Worm (Caenorhabditis elegans) whole organism, L2 larva: ENCODE measurements around the gene C18C4.7.

Experiments
- F13H6.1 ChIP-seq: sonication (generic microtip); optimal IDR thresholded peaks from 2 replicates; lab custom pipeline; 2016; ENCODE audit warnings: missing genetic modification characterization, missing compliant biosample characterization
- R02D3.7 ChIP-seq: fragments of 150-350 bp; optimal IDR thresholded peaks from 2 replicates; lab custom pipeline; 2014; ENCODE audit warnings: missing biosample characterization, missing genetic modification characterization
- Y55F3AM.14 ChIP-seq: fragments of 200-800 bp; sonication (Bioruptor generic); optimal IDR thresholded peaks from 2 replicates; lab custom pipeline; 2018; ENCODE audit warnings: mild to moderate bottlenecking, missing genetic modification characterization, missing compliant biosample characterization
- ZK546.5 ChIP-seq: sonication (generic microtip); optimal IDR thresholded peaks from 2 replicates; lab custom pipeline; 2017; ENCODE audit warnings: missing biosample characterization, missing genetic modification characterization
- alr-1 ChIP-seq: fragments of 150-350 bp; optimal IDR thresholded peaks from 2 replicates; lab custom pipeline; 2014; ENCODE audit warnings: missing biosample characterization, missing genetic modification characterization
- aly-2 ChIP-seq: fragments of 150-350 bp; optimal IDR thresholded peaks from 2 replicates; lab custom pipeline; 2014; ENCODE audit warnings: missing biosample characterization, missing genetic modification characterization
- ama-1 ChIP-seq: fragments of 150-350 bp; optimal IDR thresholded peaks from 2 replicates; lab custom pipeline; 2018; ENCODE audit warnings: inconsistent platforms
- blmp-1 ChIP-seq: sonication (generic microtip); optimal IDR thresholded peaks from 2 replicates; lab custom pipeline; 2017; ENCODE audit warnings: missing genetic modification characterization, mild to moderate bottlenecking, missing compliant biosample characterization, antibody characterized with exemption, moderate library complexity; ENCODE audit not compliant: insufficient read depth
- ceh-16 ChIP-seq: fragments of 150-350 bp; optimal IDR thresholded peaks from 2 replicates; lab custom pipeline; 2014; ENCODE audit warnings: missing biosample characterization, missing genetic modification characterization
- ceh-82 ChIP-seq: fragments of 150-350 bp; optimal IDR thresholded peaks from 2 replicates; lab custom pipeline; 2014; ENCODE audit warnings: missing biosample characterization, missing genetic modification characterization
- crh-2 ChIP-seq: sonication (generic microtip); optimal IDR thresholded peaks from 2 replicates; lab custom pipeline; 2017; ENCODE audit warnings: missing biosample characterization, missing genetic modification characterization
- dmd-4 ChIP-seq: sonication (generic microtip); optimal IDR thresholded peaks from 2 replicates; lab custom pipeline; 2017; ENCODE audit warnings: missing biosample characterization, missing genetic modification characterization
- egl-27 ChIP-seq: sonication (generic microtip); optimal IDR thresholded peaks from 3 replicates; lab custom pipeline; 2017; ENCODE audit warnings: missing biosample characterization, missing genetic modification reagents, missing genetic modification characterization
- elt-1 ChIP-seq: fragments of 150-350 bp; optimal IDR thresholded peaks from 2 replicates; lab custom pipeline; 2014; ENCODE audit warnings: missing biosample characterization, missing genetic modification characterization
- elt-3 ChIP-seq: sonication (generic microtip); optimal IDR thresholded peaks from 2 replicates; lab custom pipeline; 2017; ENCODE audit warnings: missing biosample characterization, missing genetic modification characterization
- lin-11 ChIP-seq: fragments of 150-350 bp; sonication (generic microtip); optimal IDR thresholded peaks from 2 replicates; lab custom pipeline; 2014; ENCODE audit warnings: missing biosample characterization, missing genetic modification characterization, inconsistent platforms, mixed read lengths
- lin-13 ChIP-seq: fragments of 150-350 bp; optimal IDR thresholded peaks from 2 replicates; lab custom pipeline; 2014; ENCODE audit warnings: missing biosample characterization, missing genetic modification reagents, missing genetic modification characterization
- lin-39 ChIP-seq: fragments of 150-350 bp; optimal IDR thresholded peaks from 2 replicates; lab custom pipeline; 2014; ENCODE audit warnings: missing biosample characterization, missing genetic modification reagents, missing genetic modification characterization
- lsy-2 ChIP-seq, 2 experiments: fragments of 150-350 bp in 1 of 2; sonication (generic microtip) in 1 of 2; optimal IDR thresholded peaks; 2 replicates each; lab custom pipeline; 2014 to 2017; ENCODE audit warnings: missing biosample characterization in 2 of 2, missing genetic modification characterization in 2 of 2
- mab-5 ChIP-seq: fragments of 150-350 bp; optimal IDR thresholded peaks from 2 replicates; lab custom pipeline; 2014; ENCODE audit warnings: missing biosample characterization, missing genetic modification characterization
- mbf-1 ChIP-seq: sonication (generic microtip); optimal IDR thresholded peaks from 2 replicates; lab custom pipeline; 2017; ENCODE audit warnings: missing biosample characterization, missing genetic modification characterization
- mdl-1 ChIP-seq, 2 experiments: fragments of 150-350 bp in 1 of 2; sonication (generic microtip) in 1 of 2; optimal IDR thresholded peaks; 2 replicates each; lab custom pipeline; 2017; ENCODE audit warnings: missing biosample characterization in 2 of 2, missing genetic modification characterization in 2 of 2
- nhr-10 ChIP-seq: sonication (generic microtip); optimal IDR thresholded peaks from 2 replicates; lab custom pipeline; 2017; ENCODE audit warnings: missing biosample characterization, missing genetic modification characterization
- nhr-11 ChIP-seq: fragments of 150-350 bp; optimal IDR thresholded peaks from 2 replicates; lab custom pipeline; 2014; ENCODE audit warnings: missing biosample characterization, missing genetic modification characterization
- nhr-12 ChIP-seq: fragments of 150-350 bp; optimal IDR thresholded peaks from 2 replicates; lab custom pipeline; 2014; ENCODE audit warnings: missing biosample characterization, missing genetic modification characterization
- nhr-21 ChIP-seq: fragments of 150-350 bp; optimal IDR thresholded peaks from 2 replicates; lab custom pipeline; 2014; ENCODE audit warnings: missing biosample characterization, missing genetic modification characterization
- nhr-23 ChIP-seq: fragments of 150-350 bp; optimal IDR thresholded peaks from 2 replicates; lab custom pipeline; 2014; ENCODE audit warnings: missing biosample characterization, missing genetic modification reagents, missing genetic modification characterization
- nhr-237 ChIP-seq: fragments of 150-350 bp; optimal IDR thresholded peaks from 2 replicates; lab custom pipeline; 2014; ENCODE audit warnings: missing biosample characterization, missing genetic modification characterization
- nhr-25 ChIP-seq: fragments of 150-350 bp; sonication (generic microtip); optimal IDR thresholded peaks from 3 replicates; lab custom pipeline; 2014; ENCODE audit warnings: missing biosample characterization, missing genetic modification characterization
- nhr-6 ChIP-seq: fragments of 150-350 bp; optimal IDR thresholded peaks from 2 replicates; lab custom pipeline; 2014; ENCODE audit warnings: missing biosample characterization, missing genetic modification characterization
- nhr-77 ChIP-seq: fragments of 150-350 bp; optimal IDR thresholded peaks from 2 replicates; lab custom pipeline; 2014; ENCODE audit warnings: missing biosample characterization, missing genetic modification characterization
- peb-1 ChIP-seq: fragments of 150-350 bp; optimal IDR thresholded peaks from 2 replicates; lab custom pipeline; 2014; ENCODE audit warnings: missing biosample characterization, missing genetic modification characterization
- sem-4 ChIP-seq: fragments of 150-350 bp; optimal IDR thresholded peaks from 2 replicates; lab custom pipeline; 2014; ENCODE audit warnings: missing biosample characterization, missing genetic modification reagents, missing genetic modification characterization
- skn-1 ChIP-seq: sonication (generic microtip); optimal IDR thresholded peaks from 2 replicates; lab custom pipeline; 2017; ENCODE audit warnings: missing biosample characterization, missing genetic modification characterization
- sma-9 ChIP-seq, 2 experiments: fragments of 150-350 bp in 1 of 2; sonication (generic microtip) in 1 of 2; optimal IDR thresholded peaks; 2 replicates each; lab custom pipeline; 2014 to 2016; ENCODE audit warnings: missing genetic modification characterization in 2 of 2, mild to moderate bottlenecking in 1 of 2, missing biosample characterization in 1 of 2, missing compliant biosample characterization in 1 of 2, missing genetic modification reagents in 1 of 2, moderate library complexity in 1 of 2
- snpc-4 ChIP-seq: fragments of 150-350 bp; optimal IDR thresholded peaks from 2 replicates; lab custom pipeline; 2014; ENCODE audit warnings: missing biosample characterization, missing genetic modification characterization
- unc-39 ChIP-seq: fragments of 150-350 bp; optimal IDR thresholded peaks from 2 replicates; lab custom pipeline; 2014; ENCODE audit warnings: missing biosample characterization, missing genetic modification characterization
- unc-55 ChIP-seq: fragments of 150-350 bp; sonication (generic microtip); optimal IDR thresholded peaks from 3 replicates; lab custom pipeline; 2014; ENCODE audit warnings: missing biosample characterization, missing genetic modification reagents, missing genetic modification characterization
- zag-1 ChIP-seq: fragments of 150-350 bp; optimal IDR thresholded peaks from 2 replicates; lab custom pipeline; 2014; ENCODE audit warnings: missing biosample characterization, missing genetic modification characterization
- ztf-1 ChIP-seq: fragments of 200-800 bp; sonication (Bioruptor generic); conservative IDR thresholded peaks from 2 replicates; pipeline ENCODE4 v1.3.6; 2022; ENCODE audit warnings: missing genetic modification characterization, missing compliant biosample characterization
- ztf-11 ChIP-seq: sonication (generic microtip); optimal IDR thresholded peaks from 2 replicates; lab custom pipeline; 2017; ENCODE audit warnings: missing biosample characterization, missing genetic modification characterization
- ztf-4 ChIP-seq: fragments of 150-350 bp; optimal IDR thresholded peaks from 2 replicates; lab custom pipeline; 2014; ENCODE audit warnings: missing biosample characterization, missing genetic modification characterization

The C18C4.7 gene

DNA sequence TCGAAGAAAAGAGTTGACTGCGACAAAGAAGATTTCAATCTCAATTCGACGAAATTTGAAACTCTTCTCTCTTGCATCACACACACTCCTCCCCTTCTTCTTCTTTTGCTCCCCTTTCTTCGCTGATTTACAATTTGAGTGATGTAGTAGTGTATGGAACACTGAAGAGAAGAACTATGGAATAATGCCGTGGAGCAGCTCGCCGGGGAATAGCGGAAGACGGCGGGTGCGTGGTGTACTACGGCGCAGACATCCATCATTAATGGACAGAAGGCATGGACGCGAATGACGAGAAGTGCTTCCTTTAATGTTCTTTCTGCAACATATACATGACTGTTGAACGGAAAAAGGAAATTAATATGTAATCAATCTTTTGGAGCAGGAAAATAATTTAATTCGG, 15.8 kb upstream of the C18C4.7 start (continued):
- TF ChIP-seq dmd-4 = no peak
- no peak for TF ChIP-seq nhr-23 (tag; lab: Kevin White, UChicago)
- peak; percentile 5 for TF ChIP-seq ztf-4 (tag; lab: Kevin White, UChicago)
- TF ChIP-seq ama-1 (lab: Kevin White, UChicago) = peak; percentile 66
- TF ChIP-seq alr-1 (tag; lab: Kevin White, UChicago) = no peak
- TF ChIP-seq ztf-1 (GFP tag; lab: Robert Waterston, UW) = no peak
- TF ChIP-seq F13H6.1 (tag; lab: Kevin White, UChicago) = no peak
- TF ChIP-seq lsy-2 (tag; optimal IDR thresholded peaks at IDR 0.05; lab: Kevin White, UChicago) = peak in 1 of 2 experiments; percentile 9
- no peak for TF ChIP-seq nhr-11
- TF ChIP-seq mab-5 (tag; lab: Kevin White, UChicago) = peak; percentile 55
- TF ChIP-seq peb-1 = no peak
- TF ChIP-seq lin-13 (GFP tag; lab: Kevin White, UChicago) = peak; percentile 24
- TF ChIP-seq lin-39 (tag; lab: Kevin White, UChicago) = no peak
- TF ChIP-seq nhr-77 (tag; lab: Kevin White, UChicago) = no peak
- no peak for TF ChIP-seq sem-4 (tag; lab: Kevin White, UChicago)
- TF ChIP-seq nhr-237 (tag; lab: Kevin White, UChicago) = no peak
- no peak for TF ChIP-seq skn-1
- no peak for TF ChIP-seq Y55F3AM.14

ce11 chrV:5582308-5582707, 15.3 kb upstream of the C18C4.7 start:
- TF ChIP-seq nhr-12 (tag; lab: Kevin White, UChicago) (no peak), ZK546.5 (tag; lab: Kevin White, UChicago) (no peak), crh-2 (no peak), ceh-82 (tag; lab: Kevin White, UChicago) (no peak), unc-39 (no peak), lin-13 (GFP tag; lab: Kevin White, UChicago) (no peak), nhr-23 (tag; lab: Kevin White, UChicago) (no peak), ama-1 (lab: Kevin White, UChicago) (no peak), zag-1 (no peak), nhr-21 (tag; lab: Kevin White, UChicago) (no peak), mbf-1 (tag; lab: Kevin White, UChicago) (no peak), unc-55 (no peak), aly-2 (tag; lab: Kevin White, UChicago) (no peak), egl-27 (tag; lab: Kevin White, UChicago) (no peak), lsy-2 (tag; optimal IDR thresholded peaks at IDR 0.05; lab: Kevin White, UChicago) (no peak), nhr-6 (no peak), nhr-11 (no peak), nhr-25 (tag; lab: Kevin White, UChicago) (no peak), R02D3.7 (tag; lab: Kevin White, UChicago) (no peak), Y55F3AM.14 (no peak)

DNA sequence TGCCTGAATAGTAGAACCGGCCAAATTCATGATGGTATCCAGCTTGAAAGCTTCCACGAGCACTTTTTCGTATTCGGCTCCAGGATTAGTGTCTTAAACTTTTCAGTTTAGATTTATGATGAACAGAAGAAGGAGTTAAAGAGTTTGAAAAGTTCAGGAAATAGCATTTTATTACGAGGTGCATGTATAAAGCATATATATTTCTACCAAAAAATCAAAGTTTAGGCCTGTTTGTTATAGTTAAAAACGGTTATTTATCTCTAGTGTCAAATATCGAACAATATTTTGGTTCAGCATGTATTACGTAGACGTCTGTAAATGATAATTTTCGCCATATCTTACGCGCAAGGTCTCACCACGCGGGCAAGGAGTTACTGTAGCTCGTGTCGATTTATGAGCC, 14.3 kb upstream of the C18C4.7 start, which contains the start of gene klc-2:
klc-2 (minus strand) TSS at position 101 of the 400 bp plus-strand sequence.
- no peak for TF ChIP-seq ztf-11 (tag; lab: Kevin White, UChicago)

- TF ChIP-seq unc-55 (peak; percentile 80), R02D3.7 (tag; lab: Kevin White, UChicago) (no peak), sma-9 (GFP tag; optimal IDR thresholded peaks at IDR 0.05; lab: Kevin White, UChicago) (peak; percentile 65), sma-9 (tag; optimal IDR thresholded peaks at IDR 0.05; lab: Kevin White, UChicago) (no peak), lin-11 (tag; lab: Kevin White, UChicago) (no peak), ZK546.5 (tag; lab: Kevin White, UChicago) (no peak), crh-2 (peak; percentile 79), snpc-4 (tag; lab: Kevin White, UChicago) (peak; percentile 44), skn-1 (no peak), mab-5 (tag; lab: Kevin White, UChicago) (peak; percentile 32), ztf-1 (GFP tag; lab: Robert Waterston, UW) (no peak), nhr-10 (no peak), ceh-82 (tag; lab: Kevin White, UChicago) (no peak), unc-39 (no peak), F13H6.1 (tag; lab: Kevin White, UChicago) (peak; percentile 57), lin-13 (GFP tag; lab: Kevin White, UChicago) (no peak), nhr-21 (tag; lab: Kevin White, UChicago) (no peak), nhr-25 (tag; lab: Kevin White, UChicago) (peak; percentile 10), aly-2 (tag; lab: Kevin White, UChicago) (no peak), blmp-1 (no peak), nhr-12 (tag; lab: Kevin White, UChicago) (no peak), lin-39 (tag; lab: Kevin White, UChicago) (no peak), mdl-1 (tag; optimal IDR thresholded peaks at IDR 0.05; lab: Kevin White, UChicago) (no peak), ceh-16 (no peak), peb-1 (no peak), sem-4 (tag; lab: Kevin White, UChicago) (peak; percentile 26), egl-27 (tag; lab: Kevin White, UChicago) (no peak), lsy-2 (tag; optimal IDR thresholded peaks at IDR 0.05; lab: Kevin White, UChicago) (peak; percentile 61 to 84), nhr-77 (tag; lab: Kevin White, UChicago) (no peak), ztf-4 (tag; lab: Kevin White, UChicago) (no peak), nhr-237 (tag; lab: Kevin White, UChicago) (no peak), elt-3 (tag; lab: Kevin White, UChicago) (no peak), zag-1 (peak; percentile 58), Y55F3AM.14 (no peak), nhr-23 (tag; lab: Kevin White, UChicago) (no peak), elt-1 (tag; lab: Kevin White, UChicago) (no peak), nhr-11 (no peak), dmd-4 (no peak), mbf-1 (tag; lab: Kevin White, UChicago) (no peak)
Measured at ce11 chrV:5580517-5580916, 13.5 kb upstream of the C18C4.7 start.
